Worm (Caenorhabditis elegans) whole organism, early embryonic: ENCODE measurements around the gene srab-9.

Source experiments
- B0310.2 ChIP-seq: sonication (generic microtip); optimal IDR thresholded peaks from 2 replicates; lab custom pipeline; 2016; ENCODE audit warnings: mild to moderate bottlenecking, missing genetic modification characterization, missing compliant biosample characterization
- F13C5.2 ChIP-seq: sonication (generic microtip); optimal IDR thresholded peaks from 2 replicates; lab custom pipeline; 2017; ENCODE audit warnings: mild to moderate bottlenecking, missing genetic modification characterization, inconsistent platforms, missing compliant biosample characterization
- aly-1 ChIP-seq: sonication (generic microtip); optimal IDR thresholded peaks from 2 replicates; lab custom pipeline; 2016; ENCODE audit warnings: missing genetic modification characterization, missing compliant biosample characterization
- ama-1 ChIP-seq: fragments of 150-350 bp; optimal IDR thresholded peaks from 2 replicates; lab custom pipeline; 2014
- ceh-13 ChIP-seq: fragments of 200-800 bp; sonication (Bioruptor generic); optimal IDR thresholded peaks from 2 replicates; lab custom pipeline; 2018; ENCODE audit warnings: mild to moderate bottlenecking, missing genetic modification characterization, missing compliant biosample characterization
- ceh-36 ChIP-seq: sonication (generic microtip); optimal IDR thresholded peaks from 2 replicates; lab custom pipeline; 2016; ENCODE audit warnings: missing genetic modification characterization, inconsistent platforms, missing compliant biosample characterization
- ets-7 ChIP-seq: sonication (generic microtip); optimal IDR thresholded peaks from 2 replicates; lab custom pipeline; 2016; ENCODE audit warnings: missing genotype, missing genetic modification characterization, missing compliant biosample characterization
- flt-1 ChIP-seq: fragments of 200-800 bp; sonication (Bioruptor generic); IDR thresholded peaks from 2 replicates; pipeline ENCODE4 v1.3.6; 2022; ENCODE audit warnings: missing genetic modification characterization, missing compliant biosample characterization
- hmbx-1 ChIP-seq: sonication (generic microtip); optimal IDR thresholded peaks from 2 replicates; lab custom pipeline; 2016; ENCODE audit warnings: mild to moderate bottlenecking, missing genetic modification characterization, missing compliant biosample characterization
- hmg-4 ChIP-seq: fragments of 200-800 bp; sonication (Bioruptor generic); optimal IDR thresholded peaks from 2 replicates; lab custom pipeline; 2018; ENCODE audit warnings: mild to moderate bottlenecking, missing genetic modification characterization, missing compliant biosample characterization
- hnd-1 ChIP-seq: sonication (generic microtip); optimal IDR thresholded peaks from 2 replicates; lab custom pipeline; 2016; ENCODE audit warnings: missing genetic modification characterization, missing compliant biosample characterization
- pes-1 ChIP-seq: fragments of 200-800 bp; sonication (Bioruptor generic); IDR thresholded peaks from 2 replicates; pipeline ENCODE4 v1.3.6; 2022; ENCODE audit warnings: missing genetic modification reagents, missing genetic modification characterization, missing compliant biosample characterization
- scrt-1 ChIP-seq: fragments of 200-800 bp; sonication (Bioruptor generic); IDR thresholded peaks from 2 replicates; pipeline ENCODE4 v1.3.6; 2022; ENCODE audit warnings: missing genetic modification characterization, missing compliant biosample characterization
- sea-1 ChIP-seq: fragments of 200-800 bp; sonication (Bioruptor generic); conservative IDR thresholded peaks from 2 replicates; pipeline ENCODE4 v1.3.6; 2022; ENCODE audit warnings: missing genetic modification characterization, missing compliant biosample characterization
- tbx-11 ChIP-seq: fragments of 200-800 bp; sonication (Bioruptor generic); IDR thresholded peaks from 2 replicates; pipeline ENCODE4 v1.3.6; 2022; ENCODE audit warnings: missing genetic modification characterization, missing compliant biosample characterization
- tbx-37 ChIP-seq: fragments of 200-800 bp; sonication (Bioruptor generic); conservative IDR thresholded peaks from 2 replicates; pipeline ENCODE4 v1.3.6; 2022; ENCODE audit warnings: missing genetic modification reagents, missing genetic modification characterization, missing compliant biosample characterization
- tra-4 ChIP-seq: sonication (generic microtip); optimal IDR thresholded peaks from 2 replicates; lab custom pipeline; 2017; ENCODE audit warnings: missing genetic modification characterization, missing compliant biosample characterization

The srab-9 gene

DNA sequence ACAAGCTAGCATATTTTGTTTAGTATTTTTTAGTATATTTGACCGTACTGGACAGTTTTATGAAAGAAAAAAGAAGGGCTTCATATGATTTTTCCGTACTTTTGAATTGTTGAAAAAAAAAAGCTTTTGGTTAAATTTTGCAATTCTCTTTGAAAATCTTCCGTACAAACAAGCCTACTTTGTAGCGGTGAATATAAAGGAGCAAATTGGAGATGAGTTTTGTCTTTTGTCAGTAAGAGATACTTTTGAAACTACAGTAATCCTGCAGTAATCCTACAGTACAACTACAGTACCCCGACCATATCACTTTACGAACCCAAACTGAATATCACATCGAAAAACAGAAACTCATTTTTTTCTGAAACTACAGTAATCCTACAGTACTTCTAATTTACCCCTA, 18.7 kb downstream of the srab-9 start:
- TF ChIP-seq aly-1: no peak
- TF ChIP-seq hnd-1 (tag; lab: Kevin White, UChicago): no peak
- TF ChIP-seq flt-1: no peak
- no peak for TF ChIP-seq hmg-4
- no peak for TF ChIP-seq F13C5.2 (tag; lab: Kevin White, UChicago)
- no peak for TF ChIP-seq tra-4 (tag; lab: Kevin White, UChicago)
- TF ChIP-seq tbx-11 (GFP tag; lab: Robert Waterston, UW): no peak
- TF ChIP-seq B0310.2: no peak
- TF ChIP-seq ama-1 (lab: Kevin White, UChicago): no peak
- TF ChIP-seq hmbx-1 (tag; lab: Kevin White, UChicago): no peak
- no peak for TF ChIP-seq sea-1 (GFP tag; lab: Robert Waterston, UW)
- no peak for TF ChIP-seq scrt-1 (GFP tag; lab: Robert Waterston, UW)

DNA sequence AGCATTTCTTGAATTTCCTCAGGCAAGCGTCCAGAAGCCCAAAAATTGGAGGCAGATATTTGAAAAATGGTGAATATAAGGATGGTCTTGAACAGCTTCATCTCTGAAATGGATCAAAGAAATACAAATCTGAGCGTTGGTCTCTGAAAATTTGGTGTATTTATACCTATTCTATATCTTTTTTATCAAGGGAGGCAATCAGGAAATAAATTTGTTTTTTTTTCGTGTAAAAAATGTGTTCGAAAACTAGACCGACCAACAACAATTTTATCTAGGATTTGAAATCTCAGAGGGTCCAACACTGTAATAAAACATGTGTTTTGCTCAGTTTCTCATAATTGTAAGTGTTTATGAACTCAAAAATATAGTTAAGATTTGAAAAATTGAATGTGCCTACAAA, 19.3 kb downstream of the srab-9 start, which contains the start of gene srt-56:
srt-56 (minus strand) TSS at position 101 of the 400 bp plus-strand sequence.
- TF ChIP-seq ceh-36 (tag; lab: Kevin White, UChicago) (no peak), ama-1 (lab: Kevin White, UChicago) (no peak), tbx-37 (no peak), aly-1 (no peak), tbx-11 (GFP tag; lab: Robert Waterston, UW) (no peak), tra-4 (tag; lab: Kevin White, UChicago) (no peak), B0310.2 (no peak), ceh-13 (no peak), flt-1 (no peak), sea-1 (GFP tag; lab: Robert Waterston, UW) (no peak), pes-1 (GFP tag; lab: Robert Waterston, UW) (no peak), F13C5.2 (tag; lab: Kevin White, UChicago) (no peak), hnd-1 (tag; lab: Kevin White, UChicago) (no peak), hmbx-1 (tag; lab: Kevin White, UChicago) (no peak), ets-7 (tag; lab: Kevin White, UChicago) (no peak), scrt-1 (GFP tag; lab: Robert Waterston, UW) (no peak)

DNA sequence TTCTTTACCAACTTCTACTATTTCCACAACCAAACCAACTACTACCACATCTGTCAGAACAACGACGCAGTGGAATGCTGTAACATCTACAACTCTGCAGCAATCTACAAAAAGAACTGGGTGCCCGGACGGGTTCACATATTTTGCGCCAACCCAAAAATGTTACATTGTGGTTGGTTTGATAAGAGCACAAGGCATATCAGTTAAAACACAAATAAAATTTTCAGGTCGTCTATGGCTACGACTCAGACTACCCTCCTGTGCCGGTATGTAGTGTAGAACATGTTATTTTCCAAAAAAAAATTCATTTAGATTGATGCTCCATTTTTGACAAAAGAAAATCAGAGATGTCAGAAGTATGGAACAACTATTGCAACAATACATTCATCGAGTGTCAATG, 21.9 kb downstream of the srab-9 start:
- no peak for TF ChIP-seq sea-1 (GFP tag; lab: Robert Waterston, UW)
- no peak for TF ChIP-seq ceh-13
- TF ChIP-seq F13C5.2 (tag; lab: Kevin White, UChicago): no peak
- TF ChIP-seq pes-1 (GFP tag; lab: Robert Waterston, UW): no peak
- TF ChIP-seq aly-1: no peak
- TF ChIP-seq B0310.2: no peak
- no peak for TF ChIP-seq ets-7 (tag; lab: Kevin White, UChicago)

DNA sequence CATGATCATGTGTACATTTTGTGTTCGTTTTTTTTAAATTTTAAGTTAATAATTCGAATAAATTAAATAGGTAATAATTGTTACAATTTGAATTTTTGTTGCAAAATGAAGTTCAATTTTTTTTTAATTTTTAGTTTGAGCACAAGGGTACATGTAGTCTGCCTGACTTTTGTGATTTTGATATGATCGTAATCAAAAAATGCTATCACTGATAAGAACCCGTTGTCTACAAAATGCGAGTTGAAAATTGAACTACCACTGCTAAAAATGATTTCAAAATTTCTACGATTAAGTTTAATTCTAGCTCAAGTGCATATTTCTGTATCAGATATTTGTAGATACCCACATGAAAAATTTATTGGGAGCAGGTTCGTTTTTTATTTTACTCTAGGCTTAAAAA, 22.9 kb downstream of the srab-9 start, which contains the start of gene clec-210:
clec-210 (plus strand) TSS at position 211 of the 400 bp plus-strand sequence.
- no peak for TF ChIP-seq tbx-37
- TF ChIP-seq hmg-4: no peak
- no peak for TF ChIP-seq ceh-13
- no peak for TF ChIP-seq hnd-1 (tag; lab: Kevin White, UChicago)

DNA sequence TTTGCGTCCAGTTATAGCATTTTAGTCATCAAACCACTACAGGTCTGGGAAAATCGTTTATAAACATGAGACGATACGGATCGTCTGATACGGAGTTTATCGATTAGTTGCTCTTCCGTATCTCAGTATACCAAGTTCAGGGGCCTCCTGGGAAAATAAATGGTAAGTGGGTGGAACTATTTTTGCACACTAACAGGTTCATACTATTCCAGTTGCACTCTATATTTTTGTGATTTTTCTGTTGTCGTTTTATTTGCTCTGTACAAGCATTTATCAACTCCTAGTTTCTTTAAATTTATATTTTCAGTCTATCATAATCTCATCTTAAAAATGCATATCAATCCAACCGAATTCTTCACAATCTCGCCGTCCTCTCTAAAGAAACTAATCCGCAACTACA, 26.1 kb downstream of the srab-9 start, which contains the start of gene Y73C8C.3:
Y73C8C.3 (plus strand) TSS at position 301 of the 400 bp plus-strand sequence.
- TF ChIP-seq sea-1 (GFP tag; lab: Robert Waterston, UW) (no peak), tbx-11 (GFP tag; lab: Robert Waterston, UW) (no peak), tra-4 (tag; lab: Kevin White, UChicago) (no peak), ceh-36 (tag; lab: Kevin White, UChicago) (no peak), scrt-1 (GFP tag; lab: Robert Waterston, UW) (no peak), hmg-4 (no peak), aly-1 (no peak), F13C5.2 (tag; lab: Kevin White, UChicago) (no peak)

DNA sequence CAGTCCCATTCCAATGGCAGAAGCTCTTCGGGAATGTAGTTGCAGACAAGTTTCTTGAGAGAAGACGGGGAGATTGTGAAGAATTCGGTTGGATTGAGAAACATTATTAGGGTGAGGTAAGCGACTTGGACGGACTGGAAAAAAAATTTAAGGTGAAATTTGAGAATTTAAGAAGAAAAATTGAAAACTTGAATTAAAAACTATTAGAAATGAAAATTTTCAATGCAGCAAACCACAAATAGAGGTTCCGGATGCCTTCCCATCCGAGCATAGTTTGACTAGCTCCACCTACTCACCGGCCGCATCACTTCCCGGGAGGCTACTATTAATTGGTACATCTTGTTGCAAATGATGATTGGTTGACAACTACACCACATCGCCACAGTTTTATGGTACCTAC, 27.3 kb downstream of the srab-9 start, which contains the start of gene Y73C8C.8:
Y73C8C.8 (minus strand) TSS at position 101 of the 400 bp plus-strand sequence.
- TF ChIP-seq tbx-37 (no peak), ceh-13 (no peak), ets-7 (tag; lab: Kevin White, UChicago) (no peak), F13C5.2 (tag; lab: Kevin White, UChicago) (no peak), aly-1 (no peak), B0310.2 (no peak), scrt-1 (GFP tag; lab: Robert Waterston, UW) (no peak), flt-1 (no peak), sea-1 (GFP tag; lab: Robert Waterston, UW) (no peak), pes-1 (GFP tag; lab: Robert Waterston, UW) (no peak), tbx-11 (GFP tag; lab: Robert Waterston, UW) (no peak), ama-1 (lab: Kevin White, UChicago) (no peak), hnd-1 (tag; lab: Kevin White, UChicago) (no peak), hmg-4 (no peak), ceh-36 (tag; lab: Kevin White, UChicago) (no peak), tra-4 (tag; lab: Kevin White, UChicago) (no peak)

DNA sequence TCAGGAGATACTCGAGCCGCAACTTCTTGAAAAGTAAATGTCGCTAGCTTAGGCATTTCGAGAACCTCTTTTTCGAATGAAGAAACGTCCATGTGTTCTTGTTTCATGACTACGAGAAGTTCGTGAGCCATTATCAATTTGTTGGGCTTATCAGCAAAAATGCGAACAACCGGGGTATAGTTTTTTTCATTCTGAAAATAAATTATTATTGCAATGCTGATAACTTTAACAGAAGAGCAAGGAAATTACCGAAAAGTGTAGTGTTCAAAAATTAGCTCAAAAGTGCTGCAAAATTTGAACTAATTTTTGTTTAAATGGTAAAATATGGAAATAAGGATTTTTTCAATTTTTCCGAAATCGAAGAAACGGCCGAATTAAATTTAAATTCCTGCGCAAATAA, 28.9 kb downstream of the srab-9 start:
- TF ChIP-seq hnd-1 (tag; lab: Kevin White, UChicago) (no peak), sea-1 (GFP tag; lab: Robert Waterston, UW) (no peak), tbx-37 (no peak), hmg-4 (no peak), aly-1 (no peak), B0310.2 (no peak), ceh-36 (tag; lab: Kevin White, UChicago) (no peak), ama-1 (lab: Kevin White, UChicago) (no peak), tra-4 (tag; lab: Kevin White, UChicago) (no peak), ceh-13 (no peak)

DNA sequence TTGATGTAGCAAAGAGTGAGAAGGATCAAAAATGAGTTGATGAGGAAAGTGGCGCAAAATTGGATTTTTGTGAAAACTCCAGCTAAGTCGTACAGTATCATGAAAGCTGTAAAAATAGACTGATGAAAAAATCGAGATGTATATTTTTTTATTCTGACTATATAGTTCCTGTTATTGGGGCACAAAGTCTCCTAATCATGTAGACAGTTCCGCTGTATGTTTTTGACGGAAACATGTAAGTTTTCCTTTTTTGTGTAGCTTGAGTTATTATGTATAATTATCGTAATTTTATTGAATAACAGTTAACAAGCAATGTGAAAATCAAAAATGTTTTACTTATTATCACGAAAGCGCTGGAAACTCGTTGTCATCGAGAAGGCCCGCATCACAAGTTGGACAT, 33.6 kb downstream of the srab-9 start, which contains the start of gene str-68:
str-68 (minus strand) TSS at position 101 of the 400 bp plus-strand sequence.
- TF ChIP-seq B0310.2: no peak
- TF ChIP-seq tra-4 (tag; lab: Kevin White, UChicago): no peak
- no peak for TF ChIP-seq hmg-4
- TF ChIP-seq aly-1: no peak
- TF ChIP-seq ama-1 (lab: Kevin White, UChicago): no peak
- no peak for TF ChIP-seq ceh-13
- no peak for TF ChIP-seq scrt-1 (GFP tag; lab: Robert Waterston, UW)
- TF ChIP-seq sea-1 (GFP tag; lab: Robert Waterston, UW): no peak
- no peak for TF ChIP-seq tbx-11 (GFP tag; lab: Robert Waterston, UW)
- TF ChIP-seq tbx-37: no peak
- TF ChIP-seq hnd-1 (tag; lab: Kevin White, UChicago): no peak
- TF ChIP-seq flt-1: no peak
- no peak for TF ChIP-seq hmbx-1 (tag; lab: Kevin White, UChicago)
- TF ChIP-seq ceh-36 (tag; lab: Kevin White, UChicago): no peak
- no peak for TF ChIP-seq F13C5.2 (tag; lab: Kevin White, UChicago)
- no peak for TF ChIP-seq pes-1 (GFP tag; lab: Robert Waterston, UW)
- TF ChIP-seq ets-7 (tag; lab: Kevin White, UChicago): no peak
